Worm (Caenorhabditis elegans): ENCODE measurements around the gene subs-4.
A peak's percentile ranks its signal among the peaks of the same experiment; 100 is the strongest.

The subs-4 gene

ce11 chrIII:11372199-11372938, 9.7 kb upstream of the subs-4 start (continued):
- TF ChIP-seq zip-2 (tag; optimal IDR thresholded peaks at IDR 0.05) (no peak), lin-29 (GFP tag; IDR thresholded peaks at IDR 0.05) (no peak), sdz-12 (GFP tag; optimal IDR thresholded peaks at IDR 0.05) (no peak), aha-1 (tag) (peak; percentile 69), nhr-28 (tag; optimal IDR thresholded peaks at IDR 0.05) (peak; percentile 66), daf-16 (GFP tag; optimal IDR thresholded peaks at IDR 0.05) (no peak), daf-16 (tag; optimal IDR thresholded peaks at IDR 0.05) (peak; percentile 54), R02D3.7 (tag; optimal IDR thresholded peaks at IDR 0.05) (no peak), ceh-44 (GFP tag; IDR thresholded peaks at IDR 0.05) (no peak), F49E8.2 (tag; optimal IDR thresholded peaks at IDR 0.05; ENCODE audit: borderline replicate concordance) (no peak), Y105C5A.15 (GFP tag; IDR thresholded peaks at IDR 0.05) (no peak), php-3 (GFP tag; IDR thresholded peaks at IDR 0.05) (0 out of 2 replicates have a peak, but pooled peaks have one; percentile 24), T20F7.1 (GFP tag; optimal IDR thresholded peaks at IDR 0.05) (no peak), aly-2 (tag; optimal IDR thresholded peaks at IDR 0.05) (no peak), nhr-42 (GFP tag; IDR thresholded peaks at IDR 0.05) (no peak), dve-1 (tag; optimal IDR thresholded peaks at IDR 0.05; ENCODE audit: insufficient read depth) (peak; percentile 39), nhr-111 (GFP tag; optimal IDR thresholded peaks at IDR 0.05) (no peak), madf-5 (GFP tag; IDR thresholded peaks at IDR 0.05) (no peak), unc-39 (tag; optimal IDR thresholded peaks at IDR 0.05) (no peak), T26A8.4 (GFP tag; IDR thresholded peaks at IDR 0.05) (0 out of 2 replicates have a peak, but pooled peaks have one; percentile 21), hif-1 (tag; optimal IDR thresholded peaks at IDR 0.05) (no peak), hmg-1.1 (GFP tag; IDR thresholded peaks at IDR 0.05) (0 out of 2 replicates have a peak, but pooled peaks have one; percentile 37), zfp-2 (tag; optimal IDR thresholded peaks at IDR 0.05) (no peak), spr-1 (tag; optimal IDR thresholded peaks at IDR 0.05) (peak; percentile 9), ceh-20 (GFP tag; IDR thresholded peaks at IDR 0.05) (no peak), mxl-3 (GFP tag; optimal IDR thresholded peaks at IDR 0.05) (no peak), mdl-1 (tag; optimal IDR thresholded peaks at IDR 0.05) (no peak)

- TF ChIP-seq Y48G9A.11 (GFP tag; IDR thresholded peaks at IDR 0.05) (no peak), ZK337.2 (GFP tag; IDR thresholded peaks at IDR 0.05) (no peak), dve-1 (tag; optimal IDR thresholded peaks at IDR 0.05; ENCODE audit: insufficient read depth) (no peak), fkh-10 (GFP tag; optimal IDR thresholded peaks at IDR 0.05) (no peak), R02D3.7 (tag; optimal IDR thresholded peaks at IDR 0.05) (no peak), nhr-77 (tag; optimal IDR thresholded peaks at IDR 0.05) (no peak), Y75B8A.6 (GFP tag; IDR thresholded peaks at IDR 0.05) (no peak), nhr-48 (tag; optimal IDR thresholded peaks at IDR 0.05) (no peak), skn-1 (tag; optimal IDR thresholded peaks at IDR 0.05) (no peak), F49E8.2 (tag; optimal IDR thresholded peaks at IDR 0.05; ENCODE audit: borderline replicate concordance) (no peak), T20F7.1 (GFP tag; optimal IDR thresholded peaks at IDR 0.05) (no peak), Y105C5A.15 (GFP tag; IDR thresholded peaks at IDR 0.05) (no peak), ceh-28 (tag; optimal IDR thresholded peaks at IDR 0.05) (no peak), unc-130 (GFP tag; optimal IDR thresholded peaks at IDR 0.05) (no peak), duxl-1 (tag; optimal IDR thresholded peaks at IDR 0.05; ENCODE audit: poor library complexity) (no peak), T26A8.4 (GFP tag; IDR thresholded peaks at IDR 0.05) (no peak), unc-62 (GFP tag; optimal IDR thresholded peaks at IDR 0.05 in 1 of 2) (no peak), unc-62 (tag; optimal IDR thresholded peaks at IDR 0.05) (no peak), zip-2 (tag; optimal IDR thresholded peaks at IDR 0.05) (no peak)
Measured at ce11 chrIII:11377880-11378279, 4.1 kb upstream of the subs-4 start, which contains the start of gene dpy-18. TSS of gene dpy-18 (minus strand) at chrIII:11377980.
